Fruit fly (Drosophila melanogaster): ENCODE data around the gene CG13023.

CG13023 gene

dm6 chr3L:16890650-16891336 lies 36.4 kb downstream of the CG13023 start (continued):
- TF ChIP-seq Gug (GFP tag; IDR thresholded peaks at IDR 0.05) (peak; percentile 78), ranshi (GFP tag; IDR thresholded peaks at IDR 0.05) (peak; percentile 93), zen (tag; optimal IDR thresholded peaks at IDR 0.05) (peak; percentile 82), inv (GFP tag; IDR thresholded peaks at IDR 0.05; ENCODE audit: partially characterized antibody) (no peak), CG32767 (GFP tag; IDR thresholded peaks at IDR 0.05) (peak; percentile 87), nerfin-2 (GFP tag; IDR thresholded peaks at IDR 0.05; ENCODE audit: partially characterized antibody) (no peak), CG3281 (GFP tag; optimal IDR thresholded peaks at IDR 0.05) (peak; percentile 29), vfl (GFP tag; optimal IDR thresholded peaks at IDR 0.05) (peak; percentile 37), fd96Cb (tag; optimal IDR thresholded peaks at IDR 0.05) (peak; percentile 93), phol (tag; optimal IDR thresholded peaks at IDR 0.05) (peak; percentile 93), zfh1 (GFP tag; IDR thresholded peaks at IDR 0.05) (peak; percentile 95), CG16863 (GFP tag; optimal IDR thresholded peaks at IDR 0.05) (peak; percentile 91), slp2 (GFP tag; optimal IDR thresholded peaks at IDR 0.05) (peak; percentile 86), Xbp1 (GFP tag; optimal IDR thresholded peaks at IDR 0.05) (peak; percentile 93), tgo (GFP tag; IDR thresholded peaks at IDR 0.05) (peak; percentile 90), nom (GFP tag; optimal IDR thresholded peaks at IDR 0.05) (no peak), Nf-YA (GFP tag; IDR thresholded peaks at IDR 0.05) (peak; percentile 93), CG12299 (tag; optimal IDR thresholded peaks at IDR 0.05) (peak; percentile 71), ken (GFP tag; IDR thresholded peaks at IDR 0.05) (peak; percentile 93), MESR4 (GFP tag; optimal IDR thresholded peaks at IDR 0.05) (peak; percentile 23), Doc3 (GFP tag; IDR thresholded peaks at IDR 0.05; ENCODE audit: partially characterized antibody) (no peak), NC2α (GFP tag; optimal IDR thresholded peaks at IDR 0.05) (peak; percentile 74), CG15479 (GFP tag; optimal IDR thresholded peaks at IDR 0.05) (peak; percentile 50), CG3995 (GFP tag; optimal IDR thresholded peaks at IDR 0.05) (no peak), cg (GFP tag; optimal IDR thresholded peaks at IDR 0.05) (peak; percentile 72), sna (GFP tag; IDR thresholded peaks at IDR 0.05; ENCODE audit: partially characterized antibody) (no peak), wdn (GFP tag; IDR thresholded peaks at IDR 0.05) (peak; percentile 75), ind (GFP tag; optimal IDR thresholded peaks at IDR 0.05) (peak; percentile 87), CG12236 (GFP tag; optimal IDR thresholded peaks at IDR 0.05) (peak; percentile 86), Sry-δ (GFP tag; optimal IDR thresholded peaks at IDR 0.05) (peak; percentile 58), Fer1 (GFP tag; optimal IDR thresholded peaks at IDR 0.05) (peak; percentile 75), CG32772 (GFP tag; IDR thresholded peaks at IDR 0.05) (peak; percentile 94), CG12744 (GFP tag; optimal IDR thresholded peaks at IDR 0.05) (peak; percentile 54), jing (GFP tag; optimal IDR thresholded peaks at IDR 0.05) (peak; percentile 89), CkIIα-i1 (GFP tag; IDR thresholded peaks at IDR 0.05) (peak; percentile 70; the same call in 1 of the 2 replicates), CG12391 (tag; optimal IDR thresholded peaks at IDR 0.05) (peak; percentile 93), CG14710 (tag; optimal IDR thresholded peaks at IDR 0.05) (peak; percentile 89), Spps (tag; optimal IDR thresholded peaks at IDR 0.05) (peak; percentile 88), emc (GFP tag; optimal IDR thresholded peaks at IDR 0.05) (peak; percentile 13), CHES-1-like (GFP tag; optimal IDR thresholded peaks at IDR 0.05) (peak; percentile 80), CG4707 (GFP tag; optimal IDR thresholded peaks at IDR 0.05) (peak; percentile 70), zf30C (GFP tag; optimal IDR thresholded peaks at IDR 0.05) (peak; percentile 68), z (GFP tag; IDR thresholded peaks at IDR 0.05) (no peak), mam (GFP tag; optimal IDR thresholded peaks at IDR 0.05) (peak; percentile 85), chif (GFP tag; optimal IDR thresholded peaks at IDR 0.05) (peak; percentile 85 to 91), ac (GFP tag; optimal IDR thresholded peaks at IDR 0.05) (no peak), CG6654 (GFP tag; optimal IDR thresholded peaks at IDR 0.05) (peak; percentile 81), CG6272 (GFP tag; IDR thresholded peaks at IDR 0.05) (peak; percentile 71), CG13296 (GFP tag; optimal IDR thresholded peaks at IDR 0.05) (peak; percentile 66), CG1647 (GFP tag; optimal IDR thresholded peaks at IDR 0.05) (peak; percentile 80)
